Worm (Caenorhabditis elegans) whole organism, young adult: ENCODE results near the gene clec-10.
"Not testable (repeated sequence)": the region's sequence is repeated elsewhere in the genome, so short reads cannot be mapped to it uniquely, and the experiment has no call there.

Source experiments
- F52B5.7 ChIP-seq: sonication (generic microtip); optimal IDR thresholded peaks from 2 replicates; lab custom pipeline; 2016; ENCODE audit warnings: mild to moderate bottlenecking, missing genetic modification characterization, missing compliant biosample characterization
- K11D2.4 ChIP-seq: fragments of 200-800 bp; sonication (Bioruptor generic); IDR thresholded peaks from 2 replicates; pipeline ENCODE4 v1.3.6; 2022; ENCODE audit warnings: missing genetic modification reagents, missing genetic modification characterization, missing compliant biosample characterization
- Y53G8AR.9 ChIP-seq: fragments of 200-800 bp; sonication (Bioruptor generic); conservative IDR thresholded peaks from 2 replicates; pipeline ENCODE4 v1.3.6; 2022; ENCODE audit warnings: missing genetic modification reagents, missing genetic modification characterization, missing compliant biosample characterization
- ama-1 ChIP-seq, 3 experiments: fragments of 150-350 bp in 1 of 3; sonication (generic microtip) in 2 of 3; optimal IDR thresholded peaks; 2 replicates each; lab custom pipeline; 2014 to 2018; ENCODE audit warnings: missing biosample characterization in 2 of 3, missing genetic modification characterization in 2 of 3, missing genetic modification reagents in 2 of 3
- bed-2 ChIP-seq: fragments of 200-800 bp; sonication (Bioruptor generic); IDR thresholded peaks from 2 replicates; pipeline ENCODE4 v1.3.6; 2022; ENCODE audit warnings: missing genetic modification reagents, missing genetic modification characterization, missing compliant biosample characterization
- cebp-2 ChIP-seq: fragments of 200-800 bp; sonication (Bioruptor generic); IDR thresholded peaks from 2 replicates; pipeline ENCODE4 v1.3.6; 2022; ENCODE audit warnings: missing genetic modification characterization, missing compliant biosample characterization
- ceh-40 ChIP-seq: fragments of 200-800 bp; sonication (Bioruptor generic); IDR thresholded peaks from 2 replicates; pipeline ENCODE4 v1.3.6; 2022; ENCODE audit warnings: missing genetic modification characterization, missing compliant biosample characterization
- gei-17 ChIP-seq: fragments of 200-800 bp; sonication (Bioruptor generic); optimal IDR thresholded peaks from 2 replicates; lab custom pipeline; 2018; ENCODE audit warnings: mild to moderate bottlenecking, missing genetic modification characterization, missing compliant biosample characterization
- him-1 ChIP-seq: sonication (generic microtip); optimal IDR thresholded peaks from 2 replicates; lab custom pipeline; 2016; ENCODE audit warnings: missing genotype, missing genetic modification reagents, missing genetic modification characterization, missing compliant biosample characterization
- lin-26 ChIP-seq: fragments of 200-800 bp; sonication (Bioruptor generic); IDR thresholded peaks from 2 replicates; pipeline ENCODE4 v1.3.6; 2022; ENCODE audit warnings: missing genetic modification reagents, missing genetic modification characterization, missing compliant biosample characterization
- lin-35 ChIP-seq, 3 experiments: fragments of 150-350 bp in 2 of 3; sonication (generic microtip) in 1 of 3; optimal IDR thresholded peaks; 2 replicates each; lab custom pipeline; 2014 to 2018; ENCODE audit warnings: missing biosample characterization in 3 of 3, missing genetic modification characterization in 3 of 3, missing genetic modification reagents in 3 of 3
- rec-8 ChIP-seq, 2 experiments: sonication (generic microtip); optimal IDR thresholded peaks; 2 replicates each; lab custom pipeline; 2016; ENCODE audit warnings: mild to moderate bottlenecking in 2 of 2, missing genetic modification characterization in 2 of 2, missing genetic modification reagents in 2 of 2, missing genotype in 2 of 2, missing biosample characterization in 1 of 2, missing compliant biosample characterization in 1 of 2, moderate library complexity in 1 of 2
- unc-62 ChIP-seq: fragments of 150-350 bp; optimal IDR thresholded peaks from 2 replicates; lab custom pipeline; 2014; ENCODE audit warnings: missing biosample characterization, missing genetic modification reagents, missing genetic modification characterization

DNA sequence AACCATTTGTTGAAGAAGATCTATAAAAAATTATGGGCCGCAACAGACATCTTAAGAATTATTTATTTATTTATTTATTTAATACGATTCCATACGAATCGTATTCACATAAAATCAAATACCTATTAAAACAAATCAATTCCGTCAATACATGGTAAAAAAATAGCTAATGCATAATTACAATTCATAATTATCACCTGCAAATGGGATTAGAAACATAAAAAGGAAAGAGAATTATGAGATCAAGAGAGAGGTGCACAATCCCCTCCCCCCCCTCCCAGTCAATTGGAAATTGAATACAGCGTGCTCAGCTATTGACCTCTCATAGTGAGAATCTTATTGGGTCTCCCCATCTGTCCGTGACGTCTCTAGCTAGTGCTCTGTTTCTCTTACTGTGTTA is 38.6 kb downstream of the clec-10 start, which contains the start of gene C24H12.1:
- not testable (repeated sequence) for TF ChIP-seq cebp-2; Y53G8AR.9 (GFP tag; lab: Robert Waterston, UW); ceh-40 (GFP tag; lab: Robert Waterston, UW); lin-26 (GFP tag; lab: Robert Waterston, UW); K11D2.4 (GFP tag; lab: Robert Waterston, UW); him-1; rec-8 (tag; optimal IDR thresholded peaks at IDR 0.05; lab: Kevin White, UChicago); gei-17; F52B5.7; ama-1 (optimal IDR thresholded peaks at IDR 0.05; lab: Kevin White, UChicago); ama-1 (GFP tag; optimal IDR thresholded peaks at IDR 0.05; lab: Kevin White, UChicago); lin-35 (GFP tag; optimal IDR thresholded peaks at IDR 0.05; lab: Kevin White, UChicago); bed-2; unc-62
